Worm (Caenorhabditis elegans) whole organism, L4/young adult: Measurements from ENCODE around the gene F44E2.10.

ENCODE experiments used
- dao-5 ChIP-seq: sonication (generic microtip); optimal IDR thresholded peaks from 2 replicates; lab custom pipeline; 2016; ENCODE audit warnings: missing genotype, missing genetic modification characterization, moderate library complexity, missing compliant biosample characterization
- him-1 ChIP-seq: sonication (generic microtip); optimal IDR thresholded peaks from 2 replicates; lab custom pipeline; 2016; ENCODE audit warnings: missing genotype, missing genetic modification reagents, missing genetic modification characterization, missing compliant biosample characterization

- TF ChIP-seq him-1 (tag; lab: Kevin White, UChicago) (no peak), dao-5 (no peak)
Measured at ce11 chrIII:8780473-8780872, 50.4 kb downstream of the F44E2.10 start.
